Fruit fly (Drosophila melanogaster) whole organism, pupa: ENCODE results near the gene CG12010.
A peak's percentile ranks its signal among the peaks of the same experiment; 100 is the strongest.

ENCODE experiments used
- CG10348 ChIP-seq: fragments of 200-800 bp; sonication (Bioruptor generic); IDR thresholded peaks from 2 replicates; pipeline ENCODE4 v1.3.6; 2022; ENCODE audit warnings: missing biosample characterization, missing genetic modification characterization
- CG12605 ChIP-seq: fragments of 200-800 bp; sonication (Bioruptor generic); IDR thresholded peaks from 2 replicates; pipeline ENCODE4 v1.3.6; 2022; ENCODE audit warnings: missing biosample characterization, missing genetic modification characterization
- CG13204 ChIP-seq: fragments of 200-800 bp; sonication (Bioruptor generic); optimal IDR thresholded peaks from 2 replicates; lab custom pipeline; 2018; ENCODE audit warnings: missing biosample characterization, mild to moderate bottlenecking, missing genetic modification characterization, moderate library complexity
- CG14655 ChIP-seq: fragments of 200-800 bp; sonication (Bioruptor generic); optimal IDR thresholded peaks from 3 replicates; lab custom pipeline; 2017; ENCODE audit warnings: mild to moderate bottlenecking, missing biosample characterization, missing genetic modification reagents, missing genetic modification characterization
- CG15710 ChIP-seq: fragments of 200-800 bp; sonication (Bioruptor generic); optimal IDR thresholded peaks from 2 replicates; lab custom pipeline; 2018; ENCODE audit warnings: missing biosample characterization, mild to moderate bottlenecking, missing genetic modification characterization, moderate library complexity
- CG17806 ChIP-seq: fragments of 200-800 bp; sonication (Bioruptor generic); optimal IDR thresholded peaks from 2 replicates; lab custom pipeline; 2018; ENCODE audit warnings: missing biosample characterization, mild to moderate bottlenecking, missing genetic modification characterization, moderate library complexity
- CG32121 ChIP-seq: fragments of 200-800 bp; sonication (Bioruptor generic); IDR thresholded peaks from 2 replicates; pipeline ENCODE4 v1.3.6; 2022; ENCODE audit warnings: missing biosample characterization, missing genetic modification characterization
- CG34367 ChIP-seq: fragments of 200-800 bp; sonication (Bioruptor generic); optimal IDR thresholded peaks from 2 replicates; lab custom pipeline; 2018; ENCODE audit warnings: missing biosample characterization, mild to moderate bottlenecking, missing genetic modification characterization
- CG4496 ChIP-seq: fragments of 200-800 bp; sonication (Bioruptor generic); IDR thresholded peaks from 3 replicates; pipeline ENCODE4 v1.3.6; 2022; ENCODE audit warnings: missing biosample characterization, missing genetic modification characterization
- CG8159 ChIP-seq: fragments of 200-800 bp; sonication (Bioruptor generic); optimal IDR thresholded peaks from 3 replicates; lab custom pipeline; 2018; ENCODE audit warnings: missing biosample characterization, mild to moderate bottlenecking, missing genetic modification characterization, moderate library complexity
- CG8301 ChIP-seq: fragments of 200-800 bp; sonication (Bioruptor generic); optimal IDR thresholded peaks from 2 replicates; lab custom pipeline; 2018; ENCODE audit warnings: missing biosample characterization, mild to moderate bottlenecking, missing genetic modification characterization
- CG9948 ChIP-seq: fragments of 200-800 bp; sonication (Bioruptor generic); optimal IDR thresholded peaks from 2 replicates; lab custom pipeline; 2018; ENCODE audit warnings: missing biosample characterization, mild to moderate bottlenecking, missing genetic modification characterization, moderate library complexity
- EcR ChIP-seq: fragments of 200-800 bp; sonication (Bioruptor generic); optimal IDR thresholded peaks from 3 replicates; lab custom pipeline; 2019; ENCODE audit warnings: missing biosample characterization, missing genetic modification characterization, mild to moderate bottlenecking, moderate library complexity, missing genetic modification reagents
- Pif1A ChIP-seq: fragments of 200-800 bp; sonication (Bioruptor generic); optimal IDR thresholded peaks from 3 replicates; lab custom pipeline; 2016; ENCODE audit warnings: missing biosample characterization, missing genetic modification characterization
- Pif1B ChIP-seq: fragments of 200-800 bp; sonication (Bioruptor generic); optimal IDR thresholded peaks from 3 replicates; lab custom pipeline; 2016; ENCODE audit warnings: missing biosample characterization, missing genetic modification characterization
- Snoo ChIP-seq: fragments of 200-800 bp; sonication (Bioruptor generic); optimal IDR thresholded peaks from 3 replicates; lab custom pipeline; 2017; ENCODE audit warnings: missing biosample characterization, mild to moderate bottlenecking, missing genetic modification characterization, inconsistent platforms
- fd96Ca ChIP-seq: fragments of 200-800 bp; sonication (Bioruptor generic); IDR thresholded peaks from 3 replicates; pipeline ENCODE4 v1.3.6; 2022; ENCODE audit warnings: missing biosample characterization, missing genetic modification characterization
- gl ChIP-seq: fragments of 200-800 bp; sonication (Bioruptor generic); optimal IDR thresholded peaks from 2 replicates; lab custom pipeline; 2018; ENCODE audit warnings: missing biosample characterization, mild to moderate bottlenecking, missing genetic modification characterization
- rn ChIP-seq: fragments of 200-800 bp; sonication (Bioruptor generic); IDR thresholded peaks from 2 replicates; pipeline ENCODE4 v1.3.6; 2022; ENCODE audit warnings: missing biosample characterization, missing genetic modification characterization

Gene CG12010

dm6 chr3L:3405592-3405991 is 31.5 kb downstream of the CG12010 start:
- TF ChIP-seq CG8159 (tag; lab: Kevin White, UChicago) (no peak), CG34367 (tag; lab: Kevin White, UChicago) (no peak), CG17806 (tag; lab: Kevin White, UChicago) (no peak), Snoo (tag; lab: Kevin White, UChicago) (no peak), CG32121 (GFP tag; lab: Robert Waterston, UW) (no peak)

dm6 chr3L:3406307-3407061 is 32.4 kb downstream of the CG12010 start:
- TF ChIP-seq CG4496 (GFP tag; lab: Robert Waterston, UW) (0 out of 3 replicates have a peak, but pooled peaks have one; percentile 18), CG10348 (GFP tag; lab: Robert Waterston, UW) (no peak), CG8159 (tag; lab: Kevin White, UChicago) (no peak)

dm6 chr3L:3407481-3407880 is 33.4 kb downstream of the CG12010 start:
- TF ChIP-seq CG15710 (tag; lab: Kevin White, UChicago) = no peak
- no peak for TF ChIP-seq Snoo (tag; lab: Kevin White, UChicago)
- no peak for TF ChIP-seq CG9948 (tag; lab: Kevin White, UChicago)
- no peak for TF ChIP-seq CG14655
- TF ChIP-seq CG13204 (GFP tag; lab: Kevin White, UChicago) = no peak
- TF ChIP-seq Pif1A (GFP tag; lab: Kevin White, UChicago) = no peak

dm6 chr3L:3408231-3408630 is 34.1 kb downstream of the CG12010 start:
- TF ChIP-seq CG8159 (tag; lab: Kevin White, UChicago) (no peak), rn (GFP tag; lab: Robert Waterston, UW) (no peak)
- TF ChIP-seq, all 21 proteins: peak for 0

dm6 chr3L:3408796-3409625 is 34.9 kb downstream of the CG12010 start:
- TF ChIP-seq gl (no peak), Pif1B (GFP tag; lab: Kevin White, UChicago) (no peak), CG10348 (GFP tag; lab: Robert Waterston, UW) (no peak), CG8159 (tag; lab: Kevin White, UChicago) (no peak), CG9948 (tag; lab: Kevin White, UChicago) (no peak), CG8301 (tag; lab: Kevin White, UChicago) (no peak), CG13204 (GFP tag; lab: Kevin White, UChicago) (no peak), CG34367 (tag; lab: Kevin White, UChicago) (no peak), Pif1A (GFP tag; lab: Kevin White, UChicago) (no peak), CG32121 (GFP tag; lab: Robert Waterston, UW) (no peak), CG12605 (no peak), CG4496 (GFP tag; lab: Robert Waterston, UW) (no peak), CG17806 (tag; lab: Kevin White, UChicago) (no peak), rn (GFP tag; lab: Robert Waterston, UW) (no peak), CG14655 (no peak), fd96Ca (GFP tag; lab: Robert Waterston, UW) (no peak)

- TF ChIP-seq gl (peak; percentile 52), CG13204 (GFP tag; lab: Kevin White, UChicago) (peak; percentile 2), Snoo (tag; lab: Kevin White, UChicago) (no peak), CG17806 (tag; lab: Kevin White, UChicago) (no peak), rn (GFP tag; lab: Robert Waterston, UW) (no peak), EcR (GFP tag; lab: Kevin White, UChicago) (peak; percentile 93), CG15710 (tag; lab: Kevin White, UChicago) (no peak)
Measured at dm6 chr3L:3409626-3410301, 35.7 kb downstream of the CG12010 start.

dm6 chr3L:3410978-3411629 is 37.0 kb downstream of the CG12010 start:
- TF ChIP-seq Pif1A (GFP tag; lab: Kevin White, UChicago) (no peak), CG14655 (no peak), Snoo (tag; lab: Kevin White, UChicago) (no peak), CG34367 (tag; lab: Kevin White, UChicago) (no peak), CG9948 (tag; lab: Kevin White, UChicago) (no peak), CG15710 (tag; lab: Kevin White, UChicago) (no peak)
